Fruit fly (Drosophila melanogaster): ENCODE measurements around the gene CG18558.

The CG18558 gene

dm6 chr2L:2864601-2865000 is 20.3 kb upstream of the CG18558 start (continued):
- TF ChIP-seq pnt (GFP tag; optimal IDR thresholded peaks at IDR 0.05) (no peak), Bteb2 (GFP tag; optimal IDR thresholded peaks at IDR 0.05) (no peak), run (tag; optimal IDR thresholded peaks at IDR 0.05) (no peak), CG7928 (GFP tag; optimal IDR thresholded peaks at IDR 0.05) (no peak), D (optimal IDR thresholded peaks at IDR 0.05) (no peak), D (GFP tag; optimal IDR thresholded peaks at IDR 0.05) (peak; percentile 4), CkIIα-i1 (GFP tag; IDR thresholded peaks at IDR 0.05) (no peak), Six4 (GFP tag; optimal IDR thresholded peaks at IDR 0.05) (no peak), lmd (GFP tag; IDR thresholded peaks at IDR 0.05) (no peak), CG3163 (GFP tag; optimal IDR thresholded peaks at IDR 0.05) (no peak), lab (GFP tag; optimal IDR thresholded peaks at IDR 0.05) (peak; percentile 70), CG13775 (GFP tag; optimal IDR thresholded peaks at IDR 0.05) (no peak), zen (tag; optimal IDR thresholded peaks at IDR 0.05) (no peak), chif (GFP tag; optimal IDR thresholded peaks at IDR 0.05) (no peak), Dfd (GFP tag; optimal IDR thresholded peaks at IDR 0.05) (no peak), CG10565 (GFP tag; optimal IDR thresholded peaks at IDR 0.05) (no peak), gem (tag; optimal IDR thresholded peaks at IDR 0.05) (no peak), CG3995 (GFP tag; optimal IDR thresholded peaks at IDR 0.05) (no peak), ci (GFP tag; IDR thresholded peaks at IDR 0.05) (peak; percentile 73; the same call in 2 of the 3 replicates), CG16813 (GFP tag; IDR thresholded peaks at IDR 0.05; ENCODE audit: partially characterized antibody) (no peak), sim (GFP tag; IDR thresholded peaks at IDR 0.05) (no peak), CG13296 (GFP tag; optimal IDR thresholded peaks at IDR 0.05) (peak; percentile 35), wek (GFP tag; optimal IDR thresholded peaks at IDR 0.05) (peak; percentile 90), unc-4 (GFP tag; IDR thresholded peaks at IDR 0.05; ENCODE audit: partially characterized antibody) (no peak), CG3407 (GFP tag; optimal IDR thresholded peaks at IDR 0.05) (peak; percentile 20), CG3847 (GFP tag; IDR thresholded peaks at IDR 0.05) (no peak), phol (tag; optimal IDR thresholded peaks at IDR 0.05) (no peak), Lhr (GFP tag; optimal IDR thresholded peaks at IDR 0.05) (no peak), Mrtf (GFP tag; IDR thresholded peaks at IDR 0.05) (no peak), HmgD (GFP tag; optimal IDR thresholded peaks at IDR 0.05) (no peak), HLHmδ (GFP tag; optimal IDR thresholded peaks at IDR 0.05) (peak; percentile 87), sc (optimal IDR thresholded peaks at IDR 0.05) (no peak), sc (GFP tag; optimal IDR thresholded peaks at IDR 0.05) (no peak), kni (GFP tag; optimal IDR thresholded peaks at IDR 0.05) (peak; percentile 42), CG17186 (GFP tag; optimal IDR thresholded peaks at IDR 0.05) (peak; percentile 14), aop (GFP tag; IDR thresholded peaks at IDR 0.05) (peak; percentile 11; the same call in 1 of the 2 replicates), Dll (GFP tag; IDR thresholded peaks at IDR 0.05; ENCODE audit: partially characterized antibody) (no peak), salm (tag; optimal IDR thresholded peaks at IDR 0.05) (no peak), mirr (GFP tag; optimal IDR thresholded peaks at IDR 0.05) (peak; percentile 14), sqz (GFP tag; optimal IDR thresholded peaks at IDR 0.05) (peak; percentile 35), dysf (GFP tag; IDR thresholded peaks at IDR 0.05) (0 out of 3 replicates have a peak, but pooled peaks have one; percentile 6), luna (GFP tag; optimal IDR thresholded peaks at IDR 0.05) (no peak), CG8281 (tag; optimal IDR thresholded peaks at IDR 0.05) (no peak), CG3281 (GFP tag; optimal IDR thresholded peaks at IDR 0.05) (peak; percentile 14), nerfin-1 (tag; optimal IDR thresholded peaks at IDR 0.05) (no peak), her (GFP tag; optimal IDR thresholded peaks at IDR 0.05) (no peak), repo (GFP tag; optimal IDR thresholded peaks at IDR 0.05) (no peak), CG2120 (GFP tag; optimal IDR thresholded peaks at IDR 0.05) (no peak), emc (GFP tag; optimal IDR thresholded peaks at IDR 0.05) (no peak)
